Fruit fly (Drosophila melanogaster) whole organism, prepupa: ENCODE measurements around the gene brn.
A peak's percentile ranks its signal among the peaks of the same experiment; 100 is the strongest.

ENCODE experiments used
- Blimp-1 ChIP-seq: fragments of 200-800 bp; sonication (Bioruptor generic); optimal IDR thresholded peaks from 3 replicates; lab custom pipeline; 2017; ENCODE audit warnings: missing biosample characterization, missing genetic modification characterization, mild to moderate bottlenecking, moderate library complexity, missing genetic modification reagents
- CG11294 ChIP-seq: fragments of 200-800 bp; sonication (Bioruptor generic); IDR thresholded peaks from 2 replicates; pipeline ENCODE4 v1.3.6; 2022; ENCODE audit warnings: missing biosample characterization, missing genetic modification characterization
- CG11902 ChIP-seq: fragments of 200-800 bp; sonication (Bioruptor generic); optimal IDR thresholded peaks from 3 replicates; lab custom pipeline; 2016; ENCODE audit warnings: missing biosample characterization, missing genetic modification characterization
- CG15336 ChIP-seq: fragments of 200-800 bp; sonication (Bioruptor generic); IDR thresholded peaks from 2 replicates; pipeline ENCODE4 v1.3.6; 2022; ENCODE audit warnings: missing biosample characterization, missing genetic modification characterization
- CG1621 ChIP-seq: fragments of 200-800 bp; sonication (Bioruptor generic); optimal IDR thresholded peaks from 3 replicates; lab custom pipeline; 2018; ENCODE audit warnings: missing biosample characterization, mild to moderate bottlenecking, missing genetic modification characterization
- CG16779 ChIP-seq: fragments of 200-800 bp; sonication (Bioruptor generic); optimal IDR thresholded peaks from 3 replicates; lab custom pipeline; 2017; ENCODE audit warnings: missing biosample characterization, mild to moderate bottlenecking, missing genetic modification characterization
- CG3032 ChIP-seq: fragments of 200-800 bp; optimal IDR thresholded peaks from 2 replicates; lab custom pipeline; 2019; ENCODE audit warnings: missing biosample characterization, mild to moderate bottlenecking, missing genetic modification characterization, moderate library complexity
- CG32006 ChIP-seq: fragments of 200-800 bp; sonication (Bioruptor generic); optimal IDR thresholded peaks from 3 replicates; lab custom pipeline; 2017; ENCODE audit warnings: missing biosample characterization, mild to moderate bottlenecking, missing genetic modification characterization
- CG34406 ChIP-seq: fragments of 200-800 bp; sonication (Bioruptor generic); optimal IDR thresholded peaks from 3 replicates; lab custom pipeline; 2016; ENCODE audit warnings: missing biosample characterization, missing genetic modification characterization
- CG4318 ChIP-seq: fragments of 200-800 bp; sonication (Bioruptor generic); optimal IDR thresholded peaks from 3 replicates; lab custom pipeline; 2017; ENCODE audit warnings: missing biosample characterization, mild to moderate bottlenecking, missing genetic modification characterization
- CG6163 ChIP-seq: fragments of 200-800 bp; sonication (Bioruptor generic); IDR thresholded peaks from 3 replicates; pipeline ENCODE4 v1.3.6; 2022; ENCODE audit warnings: missing biosample characterization, missing genetic modification characterization
- CG6276 ChIP-seq: fragments of 200-800 bp; sonication (Bioruptor generic); optimal IDR thresholded peaks from 2 replicates; lab custom pipeline; 2017; ENCODE audit warnings: missing biosample characterization, mild to moderate bottlenecking, missing genetic modification characterization
- CG6854 ChIP-seq: fragments of 200-800 bp; sonication (Bioruptor generic); optimal IDR thresholded peaks from 2 replicates; lab custom pipeline; 2017; ENCODE audit warnings: missing biosample characterization, mild to moderate bottlenecking, missing genetic modification characterization
- CG7368 ChIP-seq: fragments of 200-800 bp; sonication (Bioruptor generic); optimal IDR thresholded peaks from 3 replicates; lab custom pipeline; 2016; ENCODE audit warnings: missing biosample characterization, missing genetic modification characterization
- CG8119 ChIP-seq: fragments of 200-800 bp; sonication (Bioruptor generic); IDR thresholded peaks from 3 replicates; pipeline ENCODE4 v1.3.6; 2022; ENCODE audit warnings: missing biosample characterization, missing genetic modification characterization
- CG8319 ChIP-seq: fragments of 200-800 bp; sonication (Bioruptor generic); optimal IDR thresholded peaks from 3 replicates; lab custom pipeline; 2016; ENCODE audit warnings: missing biosample characterization, missing genetic modification characterization
- CG8632 ChIP-seq: fragments of 200-800 bp; sonication (Bioruptor generic); optimal IDR thresholded peaks from 3 replicates; lab custom pipeline; 2016; ENCODE audit warnings: missing biosample characterization, missing genetic modification characterization
- CG9139 ChIP-seq: fragments of 200-800 bp; sonication (Bioruptor generic); optimal IDR thresholded peaks from 3 replicates; lab custom pipeline; 2017; ENCODE audit warnings: missing biosample characterization, mild to moderate bottlenecking, missing genetic modification characterization
- Eip75B ChIP-seq: fragments of 200-800 bp; sonication (Bioruptor generic); optimal IDR thresholded peaks from 3 replicates; lab custom pipeline; 2016; ENCODE audit warnings: missing biosample characterization, missing genetic modification characterization
- Eip78C ChIP-seq: fragments of 200-800 bp; sonication (Bioruptor generic); peaks from one replicate; lab custom pipeline; 2016; ENCODE audit warnings: missing biosample characterization, missing genetic modification characterization
- Eip93F ChIP-seq: fragments of 200-800 bp; sonication (Bioruptor generic); optimal IDR thresholded peaks from 2 replicates; lab custom pipeline; 2016; ENCODE audit warnings: missing biosample characterization, mild to moderate bottlenecking, missing genetic modification characterization
- Ets96B ChIP-seq: fragments of 200-800 bp; optimal IDR thresholded peaks from 2 replicates; lab custom pipeline; 2019; ENCODE audit warnings: missing biosample characterization, mild to moderate bottlenecking, missing genetic modification characterization, moderate library complexity
- Hr39 ChIP-seq: fragments of 200-800 bp; sonication (Bioruptor generic); optimal IDR thresholded peaks from 2 replicates; lab custom pipeline; 2016; ENCODE audit warnings: missing biosample characterization, missing genetic modification characterization
- Lpt ChIP-seq: fragments of 200-800 bp; sonication (Bioruptor generic); optimal IDR thresholded peaks from 3 replicates; lab custom pipeline; 2016; ENCODE audit warnings: missing biosample characterization, missing genetic modification characterization
- Met ChIP-seq: fragments of 200-800 bp; sonication (Bioruptor generic); optimal IDR thresholded peaks from 3 replicates; lab custom pipeline; 2016; ENCODE audit warnings: missing biosample characterization, missing genetic modification characterization
- OdsH ChIP-seq: fragments of 200-800 bp; sonication (Bioruptor generic); optimal IDR thresholded peaks from 3 replicates; lab custom pipeline; 2016; ENCODE audit warnings: missing biosample characterization, missing genetic modification characterization
- Sox102F ChIP-seq: fragments of 200-800 bp; sonication (Bioruptor generic); optimal IDR thresholded peaks from 2 replicates; lab custom pipeline; 2016; ENCODE audit warnings: missing biosample characterization, mild to moderate bottlenecking, missing genetic modification characterization
- Sox14 ChIP-seq: fragments of 200-800 bp; sonication (Bioruptor generic); optimal IDR thresholded peaks from 3 replicates; lab custom pipeline; 2016; ENCODE audit warnings: missing biosample characterization, missing genetic modification characterization
- Sox15 ChIP-seq: fragments of 200-800 bp; sonication (Bioruptor generic); optimal IDR thresholded peaks from 3 replicates; lab custom pipeline; 2016; ENCODE audit warnings: missing biosample characterization, missing genetic modification characterization
- achi ChIP-seq: fragments of 200-800 bp; sonication (Bioruptor generic); optimal IDR thresholded peaks from 3 replicates; lab custom pipeline; 2016; ENCODE audit warnings: missing biosample characterization, missing genetic modification characterization
- acj6 ChIP-seq: fragments of 200-800 bp; sonication (Bioruptor generic); optimal IDR thresholded peaks from 3 replicates; lab custom pipeline; 2016; ENCODE audit warnings: missing biosample characterization, missing genetic modification characterization
- cyc ChIP-seq: fragments of 200-800 bp; sonication (Bioruptor generic); optimal IDR thresholded peaks from 3 replicates; lab custom pipeline; 2016; ENCODE audit warnings: missing biosample characterization, missing genetic modification characterization
- dac ChIP-seq: fragments of 200-800 bp; sonication (Bioruptor generic); optimal IDR thresholded peaks from 2 replicates; lab custom pipeline; 2017; ENCODE audit warnings: missing biosample characterization, mild to moderate bottlenecking, missing genetic modification characterization
- eg ChIP-seq: fragments of 200-800 bp; sonication (Bioruptor generic); IDR thresholded peaks from 3 replicates; pipeline ENCODE4 v1.3.6; 2022; ENCODE audit warnings: missing biosample characterization, missing genetic modification characterization
- esn ChIP-seq: fragments of 200-800 bp; sonication (Bioruptor generic); optimal IDR thresholded peaks from 2 replicates; lab custom pipeline; 2016; ENCODE audit warnings: missing biosample characterization, mild to moderate bottlenecking, missing genetic modification characterization, moderate library complexity
- fd59A ChIP-seq: fragments of 200-800 bp; sonication (Bioruptor generic); optimal IDR thresholded peaks from 2 replicates; lab custom pipeline; 2017; ENCODE audit warnings: missing biosample characterization, mild to moderate bottlenecking, missing genetic modification characterization, missing genetic modification reagents
- fkh ChIP-seq: fragments of 200-800 bp; sonication (Bioruptor generic); optimal IDR thresholded peaks from 3 replicates; lab custom pipeline; 2017; ENCODE audit warnings: missing biosample characterization, mild to moderate bottlenecking, missing genetic modification characterization, moderate library complexity
- lz ChIP-seq: fragments of 200-800 bp; sonication (Bioruptor generic); optimal IDR thresholded peaks from 3 replicates; lab custom pipeline; 2016; ENCODE audit warnings: missing biosample characterization, missing genetic modification characterization
- net ChIP-seq: fragments of 200-800 bp; sonication (Bioruptor generic); optimal IDR thresholded peaks from 3 replicates; lab custom pipeline; 2016; ENCODE audit warnings: missing biosample characterization, missing genetic modification characterization
- salr ChIP-seq, 2 experiments: fragments of 200-800 bp; sonication (Bioruptor generic); optimal IDR thresholded peaks; 3 replicates each; lab custom pipeline; 2016 to 2018; ENCODE audit warnings: missing biosample characterization in 2 of 2, missing genetic modification characterization in 2 of 2, mild to moderate bottlenecking in 1 of 2
- spab ChIP-seq: fragments of 200-800 bp; sonication (Bioruptor generic); optimal IDR thresholded peaks from 2 replicates; lab custom pipeline; 2017; ENCODE audit warnings: missing biosample characterization, mild to moderate bottlenecking, missing genetic modification characterization, missing genetic modification reagents
- svp ChIP-seq: fragments of 200-800 bp; sonication (Bioruptor generic); peaks from one replicate; lab custom pipeline; 2016; ENCODE audit warnings: missing biosample characterization, missing genetic modification characterization

brn gene

DNA sequence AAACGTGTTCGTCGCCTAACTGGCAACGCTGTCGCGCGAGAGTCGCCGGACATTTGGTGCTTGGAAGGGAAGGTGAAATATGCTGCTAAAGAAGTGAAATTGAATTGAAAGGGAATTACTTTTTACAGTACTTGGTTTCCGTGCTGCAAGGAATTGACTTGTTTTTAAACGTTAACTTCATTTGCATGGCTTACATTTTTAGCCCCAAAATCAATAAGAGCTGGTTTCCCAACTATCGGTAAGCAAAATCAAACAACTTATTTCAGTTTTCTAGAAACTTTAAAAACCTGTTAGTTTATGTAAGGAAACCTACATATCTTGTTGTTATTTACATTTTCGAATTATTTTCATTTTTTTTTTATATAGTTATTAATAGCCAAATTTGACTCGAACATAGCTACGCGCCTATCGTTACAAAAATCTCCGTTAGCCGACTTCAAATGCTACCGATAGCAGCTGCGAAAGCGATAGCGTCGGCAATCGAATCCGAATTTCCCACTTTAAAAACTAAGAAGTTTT is 9.6 kb downstream of the brn start, which contains the start of the genes dgt4 and Nsun2 (continued):
- TF ChIP-seq esn (GFP tag; lab: Kevin White, UChicago): peak; percentile 45
- peak; percentile 45 for TF ChIP-seq lz
- peak; percentile 80 for TF ChIP-seq Eip78C
- no peak for TF ChIP-seq Sox102F (GFP tag; lab: Kevin White, UChicago)
- peak; percentile 42 for TF ChIP-seq OdsH
- TF ChIP-seq CG8119: no peak
- TF ChIP-seq salr (GFP tag; optimal IDR thresholded peaks at IDR 0.05; lab: Kevin White, UChicago): no peak
- TF ChIP-seq eg (GFP tag; lab: Robert Waterston, UW): no peak
- peak; percentile 15 for TF ChIP-seq CG32006 (GFP tag; lab: Kevin White, UChicago)
- TF ChIP-seq svp (GFP tag; lab: Kevin White, UChicago): peak; percentile 16
- peak; percentile 10 for TF ChIP-seq Sox14 (GFP tag; lab: Kevin White, UChicago)
- TF ChIP-seq CG1621: no peak
- TF ChIP-seq CG3032: no peak
- TF ChIP-seq CG4318 (GFP tag; lab: Kevin White, UChicago): no peak
- TF ChIP-seq achi: peak; percentile 32
- no peak for TF ChIP-seq Lpt (GFP tag; lab: Kevin White, UChicago)
- no peak for TF ChIP-seq CG8319 (GFP tag; lab: Kevin White, UChicago)
- no peak for TF ChIP-seq CG9139 (GFP tag; lab: Kevin White, UChicago)
- TF ChIP-seq CG6163 (GFP tag; lab: Robert Waterston, UW): no peak
- TF ChIP-seq dac (GFP tag; lab: Kevin White, UChicago): no peak
- peak; percentile 12 for TF ChIP-seq CG8632 (GFP tag; lab: Kevin White, UChicago)
- no peak for TF ChIP-seq spab (GFP tag; lab: Kevin White, UChicago)
- TF ChIP-seq Eip75B (GFP tag; lab: Kevin White, UChicago): peak; percentile 31
- TF ChIP-seq CG6276 (GFP tag; lab: Kevin White, UChicago): no peak
- TF ChIP-seq Ets96B (tag; lab: Kevin White, UChicago): no peak
- TF ChIP-seq CG16779 (tag; lab: Kevin White, UChicago): no peak
- no peak for TF ChIP-seq CG34406 (GFP tag; lab: Kevin White, UChicago)
- no peak for TF ChIP-seq Eip93F
- no peak for TF ChIP-seq CG15336 (GFP tag; lab: Robert Waterston, UW)
- TF ChIP-seq fkh (GFP tag; lab: Kevin White, UChicago): peak; percentile 7
- no peak for TF ChIP-seq CG7368
- TF ChIP-seq acj6: peak; percentile 28
- peak; percentile 45 for TF ChIP-seq Met
- TF ChIP-seq Sox15 (GFP tag; lab: Kevin White, UChicago): no peak
- TF ChIP-seq CG11902 (GFP tag; lab: Kevin White, UChicago): peak; percentile 4
- no peak for TF ChIP-seq fd59A (GFP tag; lab: Kevin White, UChicago)
- TF ChIP-seq Blimp-1 (GFP tag; lab: Kevin White, UChicago): no peak
- peak; percentile 29 for TF ChIP-seq cyc (GFP tag; lab: Kevin White, UChicago)
- TF ChIP-seq net (GFP tag; lab: Kevin White, UChicago): no peak

DNA sequence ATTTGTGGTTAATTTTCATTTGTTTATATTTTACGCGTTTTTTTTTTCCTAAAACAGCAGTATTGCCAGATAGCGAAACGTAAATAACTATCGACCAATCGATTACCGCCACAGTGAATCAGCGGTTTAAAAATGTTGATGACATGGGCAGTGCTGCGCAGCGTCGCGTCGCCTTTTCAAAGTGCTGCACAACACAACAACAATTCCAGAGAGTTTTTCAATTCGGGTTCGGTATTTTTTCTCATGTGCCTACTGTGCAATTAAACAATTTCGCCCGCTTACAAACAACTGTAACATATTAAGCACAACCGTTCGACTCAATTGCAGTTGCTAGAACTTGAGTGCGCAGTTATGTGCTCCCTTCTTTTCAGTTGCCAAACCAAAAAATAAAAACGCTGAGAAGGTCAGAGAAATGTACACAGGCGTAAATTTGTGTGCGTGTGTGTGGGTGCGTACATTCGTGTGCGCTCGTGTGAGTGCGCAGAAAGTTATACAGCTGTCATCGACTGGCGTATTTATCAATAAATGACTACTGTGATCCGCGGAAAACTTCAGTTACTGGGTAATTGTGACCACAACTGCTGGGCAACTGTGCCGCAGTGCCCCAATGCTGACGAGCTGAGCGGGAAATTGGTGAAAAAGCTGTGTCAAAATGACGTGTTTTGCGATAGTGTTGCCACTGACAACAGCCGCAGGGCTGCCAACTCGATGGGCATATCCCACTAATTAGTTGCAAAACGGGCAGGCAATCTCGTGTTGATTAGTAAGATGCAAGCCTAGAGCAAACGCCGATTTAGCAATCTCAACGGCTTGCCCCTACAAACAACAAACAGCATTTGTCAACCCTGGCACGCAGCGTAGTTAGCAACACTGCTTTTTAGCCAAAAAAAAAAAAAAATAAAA is 12.9 kb downstream of the brn start, which contains the start of the genes tyf and Tip60:
Gene tyf (plus strand): TSS at position 187 of the 903 bp plus-strand sequence.
Gene Tip60 (minus strand): TSS at position 654 of the 903 bp plus-strand sequence.
- TF ChIP-seq Met (no peak), Hr39 (GFP tag; lab: Kevin White, UChicago) (peak; percentile 21), CG11294 (no peak), CG6163 (GFP tag; lab: Robert Waterston, UW) (peak; percentile 53), CG9139 (GFP tag; lab: Kevin White, UChicago) (no peak), Eip78C (peak; percentile 66), CG6854 (peak; percentile 21), CG4318 (GFP tag; lab: Kevin White, UChicago) (no peak), cyc (GFP tag; lab: Kevin White, UChicago) (peak; percentile 44), svp (GFP tag; lab: Kevin White, UChicago) (peak; percentile 78), achi (peak; percentile 85), esn (GFP tag; lab: Kevin White, UChicago) (peak; percentile 16), eg (GFP tag; lab: Robert Waterston, UW) (peak; percentile 61; the same call in 2 of the 3 replicates), fkh (GFP tag; lab: Kevin White, UChicago) (peak; percentile 46)
